Fruit fly (Drosophila melanogaster): ENCODE data around the gene CG6565.

CG6565 gene

dm6 chr2L:13366109-13366747 lies 7.6 kb upstream of the CG6565 start, which contains the start of the genes Nnp-1 and Grx3 (continued):
- TF ChIP-seq bowl (GFP tag; IDR thresholded peaks at IDR 0.05): no peak
- no peak for TF ChIP-seq C15 (GFP tag; IDR thresholded peaks at IDR 0.05)
- no peak for TF ChIP-seq eyg (GFP tag; optimal IDR thresholded peaks at IDR 0.05)
- TF ChIP-seq CG3726 (GFP tag; IDR thresholded peaks at IDR 0.05): no peak
- no peak for TF ChIP-seq crol (GFP tag; IDR thresholded peaks at IDR 0.05)
- no peak for TF ChIP-seq gcm2 (GFP tag; optimal IDR thresholded peaks at IDR 0.05)
- TF ChIP-seq CG6813 (GFP tag; optimal IDR thresholded peaks at IDR 0.05): no peak
- no peak for TF ChIP-seq Pdp1 (GFP tag; optimal IDR thresholded peaks at IDR 0.05)
- no peak for TF ChIP-seq CG4707 (GFP tag; optimal IDR thresholded peaks at IDR 0.05)
- no peak for TF ChIP-seq NC2β (GFP tag; optimal IDR thresholded peaks at IDR 0.05)
- no peak for TF ChIP-seq Myb (GFP tag; optimal IDR thresholded peaks at IDR 0.05)
- no peak for TF ChIP-seq CG1792 (GFP tag; optimal IDR thresholded peaks at IDR 0.05)
- no peak for TF ChIP-seq ash1 (GFP tag; optimal IDR thresholded peaks at IDR 0.05)
- no peak for TF ChIP-seq Fer1 (GFP tag; optimal IDR thresholded peaks at IDR 0.05)
- peak; percentile 57 for TF ChIP-seq CG30403 (GFP tag; optimal IDR thresholded peaks at IDR 0.05)
- TF ChIP-seq gsb (GFP tag; IDR thresholded peaks at IDR 0.05): no peak
- no peak for TF ChIP-seq Atf6 (GFP tag; IDR thresholded peaks at IDR 0.05)
- no peak for TF ChIP-seq H15 (GFP tag; IDR thresholded peaks at IDR 0.05)
- no peak for TF ChIP-seq sc (optimal IDR thresholded peaks at IDR 0.05)
- TF ChIP-seq sc (GFP tag; optimal IDR thresholded peaks at IDR 0.05): no peak
- no peak for TF ChIP-seq slp2 (GFP tag; optimal IDR thresholded peaks at IDR 0.05)
- peak; percentile 52 for TF ChIP-seq HmgZ (tag; optimal IDR thresholded peaks at IDR 0.05)
- TF ChIP-seq wdn (GFP tag; IDR thresholded peaks at IDR 0.05): peak; percentile 20; the same call in 1 of the 2 replicates
- TF ChIP-seq Rfx (GFP tag; IDR thresholded peaks at IDR 0.05): peak; percentile 61
- no peak for TF ChIP-seq fd64A (GFP tag; optimal IDR thresholded peaks at IDR 0.05)
- no peak for TF ChIP-seq CG7745 (tag; optimal IDR thresholded peaks at IDR 0.05)
- TF ChIP-seq oc (tag; optimal IDR thresholded peaks at IDR 0.05): no peak
- TF ChIP-seq MBD-R2 (GFP tag; IDR thresholded peaks at IDR 0.05): peak; percentile 57
- no peak for TF ChIP-seq CG14860 (GFP tag; IDR thresholded peaks at IDR 0.05; ENCODE audit: partially characterized antibody)
- TF ChIP-seq vvl (GFP tag; IDR thresholded peaks at IDR 0.05): no peak
- peak; percentile 59 for TF ChIP-seq CG4424 (GFP tag; optimal IDR thresholded peaks at IDR 0.05)
- TF ChIP-seq CG14667 (GFP tag; IDR thresholded peaks at IDR 0.05): no peak
- no peak for TF ChIP-seq CG15011 (GFP tag; optimal IDR thresholded peaks at IDR 0.05)
- TF ChIP-seq Ets97D (GFP tag; optimal IDR thresholded peaks at IDR 0.05): peak; percentile 18

- TF ChIP-seq CG10959 (GFP tag; IDR thresholded peaks at IDR 0.05): no peak
- no peak for TF ChIP-seq Myb (GFP tag; optimal IDR thresholded peaks at IDR 0.05)
- peak; percentile 34 for TF ChIP-seq Nf-YC (tag; optimal IDR thresholded peaks at IDR 0.05)
- no peak for TF ChIP-seq CG9609 (GFP tag; optimal IDR thresholded peaks at IDR 0.05)
- peak; percentile 20 for TF ChIP-seq nmo (GFP tag; optimal IDR thresholded peaks at IDR 0.05)
- TF ChIP-seq Hr39 (optimal IDR thresholded peaks at IDR 0.05): no peak
- no peak for TF ChIP-seq GATAe (GFP tag; conservative IDR thresholded peaks at IDR 0.05)
- peak; percentile 26 for TF ChIP-seq Mad (GFP tag; optimal IDR thresholded peaks at IDR 0.05)
- no peak for TF ChIP-seq CG17361 (GFP tag; IDR thresholded peaks at IDR 0.05)
- peak; percentile 7 for TF ChIP-seq CG7556 (GFP tag; optimal IDR thresholded peaks at IDR 0.05)
- TF ChIP-seq jing (GFP tag; optimal IDR thresholded peaks at IDR 0.05): no peak
- TF ChIP-seq pfk (GFP tag; optimal IDR thresholded peaks at IDR 0.05): no peak
- TF ChIP-seq CG6765 (GFP tag; optimal IDR thresholded peaks at IDR 0.05): no peak
- no peak for TF ChIP-seq gsb (GFP tag; IDR thresholded peaks at IDR 0.05)
- no peak for TF ChIP-seq cg (GFP tag; optimal IDR thresholded peaks at IDR 0.05)
- TF ChIP-seq Optix (GFP tag; IDR thresholded peaks at IDR 0.05): no peak
- TF ChIP-seq CG7271 (tag; optimal IDR thresholded peaks at IDR 0.05): no peak
- TF ChIP-seq CG17912 (GFP tag; optimal IDR thresholded peaks at IDR 0.05): no peak
- TF ChIP-seq amos (GFP tag; IDR thresholded peaks at IDR 0.05; ENCODE audit: partially characterized antibody): no peak
- peak; percentile 11 for TF ChIP-seq CG15696 (tag; optimal IDR thresholded peaks at IDR 0.05)
- TF ChIP-seq fd102C (GFP tag; optimal IDR thresholded peaks at IDR 0.05): no peak
Observed at dm6 chr2L:13367378-13367777, 6.4 kb upstream of the CG6565 start, which contains the start of gene Tap42. TSS of gene Tap42 (plus strand) at chr2L:13367617.
